Fruit fly (Drosophila melanogaster): ENCODE results near the gene Proc.

Gene Proc

dm6 chr2L:7890654-7891114 lies 19.5 kb upstream of the Proc start, which contains the start of gene Spn28Db (continued):
- no peak for TF ChIP-seq CG9609 (GFP tag; optimal IDR thresholded peaks at IDR 0.05)
- peak; percentile 2 for TF ChIP-seq chn (GFP tag; optimal IDR thresholded peaks at IDR 0.05)
- TF ChIP-seq dmrt11E (tag; optimal IDR thresholded peaks at IDR 0.05), result no peak
- peak; percentile 26 for TF ChIP-seq Side (GFP tag; optimal IDR thresholded peaks at IDR 0.05)
- no peak for TF ChIP-seq tin (GFP tag; optimal IDR thresholded peaks at IDR 0.05)
- no peak for TF ChIP-seq oc (tag; optimal IDR thresholded peaks at IDR 0.05)
- no peak for TF ChIP-seq CG8388 (GFP tag; optimal IDR thresholded peaks at IDR 0.05)
- no peak for TF ChIP-seq unc-4 (GFP tag; IDR thresholded peaks at IDR 0.05; ENCODE audit: partially characterized antibody)
- TF ChIP-seq zen (tag; optimal IDR thresholded peaks at IDR 0.05), result peak; percentile 65
- TF ChIP-seq sob (GFP tag; IDR thresholded peaks at IDR 0.05), result peak; percentile 58; the same call in 1 of the 2 replicates
- TF ChIP-seq ttk (GFP tag; IDR thresholded peaks at IDR 0.05), result no peak
- no peak for TF ChIP-seq CG1529 (GFP tag; optimal IDR thresholded peaks at IDR 0.05)
- TF ChIP-seq ap (GFP tag; IDR thresholded peaks at IDR 0.05), result no peak
- no peak for TF ChIP-seq CG15514 (GFP tag; optimal IDR thresholded peaks at IDR 0.05)
- no peak for TF ChIP-seq Chrac-16 (GFP tag; optimal IDR thresholded peaks at IDR 0.05)
- TF ChIP-seq pho (GFP tag; optimal IDR thresholded peaks at IDR 0.05), result peak; percentile 33
- TF ChIP-seq Rfx (GFP tag; IDR thresholded peaks at IDR 0.05), result no peak; the same call in 1 of the 2 replicates
- no peak for TF ChIP-seq da (GFP tag; optimal IDR thresholded peaks at IDR 0.05)
- no peak for TF ChIP-seq CG9797 (GFP tag; optimal IDR thresholded peaks at IDR 0.05)
- TF ChIP-seq CG10462 (GFP tag; optimal IDR thresholded peaks at IDR 0.05), result no peak
- TF ChIP-seq slou (GFP tag; optimal IDR thresholded peaks at IDR 0.05), result peak; percentile 16
- no peak for TF ChIP-seq Fer1 (GFP tag; optimal IDR thresholded peaks at IDR 0.05)
- no peak for TF ChIP-seq CG1647 (GFP tag; optimal IDR thresholded peaks at IDR 0.05)
- TF ChIP-seq Gsc (GFP tag; IDR thresholded peaks at IDR 0.05), result no peak
- no peak for TF ChIP-seq Pdp1 (GFP tag; optimal IDR thresholded peaks at IDR 0.05)
- TF ChIP-seq lola (GFP tag; optimal IDR thresholded peaks at IDR 0.05), result peak in 1 of 3 experiments; percentile 2
- no peak for TF ChIP-seq CG15269 (tag; optimal IDR thresholded peaks at IDR 0.05)
- peak; percentile 41 for TF ChIP-seq CG3163 (GFP tag; optimal IDR thresholded peaks at IDR 0.05)
- no peak for TF ChIP-seq Fer2 (tag; optimal IDR thresholded peaks at IDR 0.05)
- TF ChIP-seq disco-r (GFP tag; optimal IDR thresholded peaks at IDR 0.05), result peak; percentile 3
- no peak for TF ChIP-seq kni (GFP tag; optimal IDR thresholded peaks at IDR 0.05)
- TF ChIP-seq luna (GFP tag; optimal IDR thresholded peaks at IDR 0.05), result no peak
- no peak for TF ChIP-seq ind (GFP tag; optimal IDR thresholded peaks at IDR 0.05)
- no peak for TF ChIP-seq CG11695 (GFP tag; IDR thresholded peaks at IDR 0.05)
- TF ChIP-seq CG5245 (GFP tag; optimal IDR thresholded peaks at IDR 0.05), result no peak
- TF ChIP-seq Ravus (GFP tag; IDR thresholded peaks at IDR 0.05), result no peak
- no peak for TF ChIP-seq Doc3 (GFP tag; IDR thresholded peaks at IDR 0.05; ENCODE audit: partially characterized antibody)
- TF ChIP-seq CG33557 (GFP tag; optimal IDR thresholded peaks at IDR 0.05), result no peak
- TF ChIP-seq CG18764 (GFP tag; optimal IDR thresholded peaks at IDR 0.05), result peak; percentile 10
- no peak for TF ChIP-seq Sry-δ (GFP tag; optimal IDR thresholded peaks at IDR 0.05)
- TF ChIP-seq onecut (GFP tag; IDR thresholded peaks at IDR 0.05), result no peak
- TF ChIP-seq chinmo (GFP tag; IDR thresholded peaks at IDR 0.05; ENCODE audit: partially characterized antibody), result no peak
- no peak for TF ChIP-seq CG10565 (GFP tag; optimal IDR thresholded peaks at IDR 0.05)
- TF ChIP-seq fd3F (GFP tag; optimal IDR thresholded peaks at IDR 0.05), result no peak
- TF ChIP-seq HLH54F (GFP tag; optimal IDR thresholded peaks at IDR 0.05), result peak; percentile 27
- TF ChIP-seq CG10959 (GFP tag; IDR thresholded peaks at IDR 0.05), result no peak
- peak; percentile 27 for TF ChIP-seq CG2120 (GFP tag; optimal IDR thresholded peaks at IDR 0.05)
- TF ChIP-seq TFAM (GFP tag; optimal IDR thresholded peaks at IDR 0.05), result no peak
- TF ChIP-seq phol (tag; optimal IDR thresholded peaks at IDR 0.05), result peak; percentile 11
- no peak for TF ChIP-seq CG3407 (GFP tag; optimal IDR thresholded peaks at IDR 0.05)
- no peak for TF ChIP-seq CG9437 (GFP tag; optimal IDR thresholded peaks at IDR 0.05)

All from whole organism, embryonic.